Worm (Caenorhabditis elegans) whole organism, L4 larva: ENCODE data around the gene Y32B12B.2.

Source experiments
- T26A8.4 ChIP-seq: fragments of 200-800 bp; sonication (Bioruptor generic); IDR thresholded peaks from 2 replicates; pipeline ENCODE4 v1.3.6; 2022; ENCODE audit warnings: missing genetic modification characterization, missing compliant biosample characterization
- ama-1 ChIP-seq: fragments of 150-350 bp; optimal IDR thresholded peaks from 2 replicates; lab custom pipeline; 2014; ENCODE audit warnings: inconsistent platforms, mixed read lengths
- mdl-1 ChIP-seq, 2 experiments: fragments of 150-350 bp in 1 of 2; sonication (generic microtip) in 1 of 2; optimal IDR thresholded peaks; 2 replicates each; lab custom pipeline; 2014 to 2017; ENCODE audit warnings: missing biosample characterization in 2 of 2, missing genetic modification characterization in 2 of 2
- spr-3 ChIP-seq: fragments of 200-800 bp; sonication (Bioruptor generic); optimal IDR thresholded peaks from 2 replicates; lab custom pipeline; 2018; ENCODE audit warnings: mild to moderate bottlenecking, missing genetic modification characterization, missing compliant biosample characterization
- tag-97 ChIP-seq: fragments of 200-800 bp; sonication (Bioruptor generic); IDR thresholded peaks from 2 replicates; pipeline ENCODE4 v1.3.6; 2022; ENCODE audit warnings: missing genetic modification characterization, missing compliant biosample characterization
- vab-7 ChIP-seq: fragments of 200-800 bp; sonication (Bioruptor generic); IDR thresholded peaks from 2 replicates; pipeline ENCODE4 v1.3.6; 2022; ENCODE audit warnings: missing genetic modification reagents, missing genetic modification characterization, missing compliant biosample characterization

ce11 chrV:16535172-16535571, 3.0 kb upstream of the Y32B12B.2 start, which contains the start of gene Y32B12B.8:
- TF ChIP-seq mdl-1 (tag; optimal IDR thresholded peaks at IDR 0.05; lab: Kevin White, UChicago) (no peak), T26A8.4 (no peak), vab-7 (no peak), spr-3 (no peak), ama-1 (lab: Kevin White, UChicago) (no peak), tag-97 (GFP tag; lab: Robert Waterston, UW) (no peak)
